Worm (Caenorhabditis elegans) whole organism, L4 larva: Measurements from ENCODE around the gene F28B12.1.

Experiments used
- D1046.2 ChIP-seq: fragments of 200-800 bp; sonication (Bioruptor generic); IDR thresholded peaks from 2 replicates; pipeline ENCODE4 v1.3.6; 2022; ENCODE audit warnings: missing genetic modification characterization, missing compliant biosample characterization
- F10B5.3 ChIP-seq: sonication (generic microtip); optimal IDR thresholded peaks from 2 replicates; lab custom pipeline; 2016; ENCODE audit warnings: mild to moderate bottlenecking, missing genetic modification characterization, missing compliant biosample characterization
- F37D6.2 ChIP-seq: sonication (generic microtip); optimal IDR thresholded peaks from 2 replicates; lab custom pipeline; 2016; ENCODE audit warnings: mild to moderate bottlenecking, missing genetic modification characterization, missing compliant biosample characterization
- R02D3.7 ChIP-seq: fragments of 150-350 bp; sonication (generic microtip); optimal IDR thresholded peaks from 3 replicates; lab custom pipeline; 2014; ENCODE audit warnings: missing biosample characterization, missing genetic modification characterization
- T26A8.4 ChIP-seq: fragments of 200-800 bp; sonication (Bioruptor generic); IDR thresholded peaks from 2 replicates; pipeline ENCODE4 v1.3.6; 2022; ENCODE audit warnings: missing genetic modification characterization, missing compliant biosample characterization
- aha-1 ChIP-seq: fragments of 150-350 bp; peaks from one replicate; lab custom pipeline; 2014; ENCODE audit warnings: missing biosample characterization, missing genetic modification characterization
- arid-1 ChIP-seq: fragments of 200-800 bp; sonication (Bioruptor generic); conservative IDR thresholded peaks from 2 replicates; pipeline ENCODE4 v1.3.6; 2022; ENCODE audit warnings: missing genetic modification reagents, missing genetic modification characterization, missing compliant biosample characterization
- ceh-28 ChIP-seq: fragments of 150-350 bp; optimal IDR thresholded peaks from 2 replicates; lab custom pipeline; 2014; ENCODE audit warnings: missing biosample characterization, missing genetic modification reagents, missing genetic modification characterization
- ceh-32 ChIP-seq: sonication (generic microtip); optimal IDR thresholded peaks from 2 replicates; lab custom pipeline; 2016; ENCODE audit warnings: mild to moderate bottlenecking, missing genetic modification characterization, missing compliant biosample characterization; ENCODE audit not compliant: poor library complexity
- ceh-62 ChIP-seq: sonication (generic microtip); optimal IDR thresholded peaks from 2 replicates; lab custom pipeline; 2017; ENCODE audit warnings: missing biosample characterization, missing genetic modification characterization
- ceh-82 ChIP-seq: sonication (generic microtip); optimal IDR thresholded peaks from 2 replicates; lab custom pipeline; 2017; ENCODE audit warnings: missing biosample characterization, missing genetic modification characterization
- cey-2 ChIP-seq: sonication (generic microtip); optimal IDR thresholded peaks from 3 replicates; lab custom pipeline; 2017; ENCODE audit warnings: missing genetic modification characterization, mild to moderate bottlenecking, missing compliant biosample characterization, antibody characterized with exemption, borderline replicate concordance; ENCODE audit not compliant: insufficient read depth
- dmd-6 ChIP-seq: fragments of 200-800 bp; sonication (Bioruptor generic); IDR thresholded peaks from 2 replicates; pipeline ENCODE4 v1.3.6; 2022; ENCODE audit warnings: missing genetic modification reagents, missing genetic modification characterization, missing compliant biosample characterization
- dmd-8 ChIP-seq: fragments of 200-800 bp; sonication (Bioruptor generic); IDR thresholded peaks from 2 replicates; pipeline ENCODE4 v1.3.6; 2022; ENCODE audit warnings: missing genetic modification characterization, missing compliant biosample characterization
- fkh-10 ChIP-seq: fragments of 150-350 bp; optimal IDR thresholded peaks from 2 replicates; lab custom pipeline; 2014; ENCODE audit warnings: missing biosample characterization, missing genetic modification reagents, missing genetic modification characterization
- hif-1 ChIP-seq, 2 experiments: sonication (generic microtip); optimal IDR thresholded peaks; 2 replicates each; lab custom pipeline; 2016 to 2017; ENCODE audit warnings: missing compliant biosample characterization in 2 of 2, missing genetic modification characterization in 2 of 2, missing genetic modification reagents in 2 of 2, missing genotype in 2 of 2, mild to moderate bottlenecking in 1 of 2
- jun-1 ChIP-seq: fragments of 150-350 bp; optimal IDR thresholded peaks from 2 replicates; lab custom pipeline; 2014; ENCODE audit warnings: missing biosample characterization, missing genetic modification reagents, missing genetic modification characterization
- lin-1 ChIP-seq: fragments of 200-800 bp; sonication (Bioruptor generic); IDR thresholded peaks from 2 replicates; pipeline ENCODE4 v1.3.6; 2022; ENCODE audit warnings: missing genetic modification reagents, missing genetic modification characterization, missing compliant biosample characterization
- lin-39 ChIP-seq: fragments of 150-350 bp; optimal IDR thresholded peaks from 2 replicates; lab custom pipeline; 2014; ENCODE audit warnings: missing biosample characterization, missing genetic modification reagents, missing genetic modification characterization
- lir-3 ChIP-seq: sonication (generic microtip); optimal IDR thresholded peaks from 2 replicates; lab custom pipeline; 2016; ENCODE audit warnings: mild to moderate bottlenecking, missing genetic modification characterization, missing compliant biosample characterization
- mdl-1 ChIP-seq, 2 experiments: fragments of 150-350 bp in 1 of 2; sonication (generic microtip) in 1 of 2; optimal IDR thresholded peaks; 2 replicates each; lab custom pipeline; 2014 to 2017; ENCODE audit warnings: missing biosample characterization in 2 of 2, missing genetic modification characterization in 2 of 2
- mxl-3 ChIP-seq: fragments of 200-800 bp; sonication (Bioruptor generic); optimal IDR thresholded peaks from 2 replicates; lab custom pipeline; 2018; ENCODE audit warnings: mild to moderate bottlenecking, missing genetic modification characterization, missing compliant biosample characterization
- nhr-111 ChIP-seq: fragments of 200-800 bp; sonication (Bioruptor generic); optimal IDR thresholded peaks from 2 replicates; lab custom pipeline; 2018; ENCODE audit warnings: mild to moderate bottlenecking, missing genetic modification characterization, missing compliant biosample characterization
- nhr-28 ChIP-seq: fragments of 150-350 bp; optimal IDR thresholded peaks from 2 replicates; lab custom pipeline; 2014; ENCODE audit warnings: missing biosample characterization, missing genetic modification characterization
- nhr-41 ChIP-seq: fragments of 200-800 bp; sonication (Bioruptor generic); IDR thresholded peaks from 2 replicates; pipeline ENCODE4 v1.3.6; 2022; ENCODE audit warnings: missing genetic modification reagents, missing genetic modification characterization, missing compliant biosample characterization
- nhr-76 ChIP-seq: fragments of 150-350 bp; optimal IDR thresholded peaks from 2 replicates; lab custom pipeline; 2014; ENCODE audit warnings: missing biosample characterization, missing genetic modification characterization
- pha-4 ChIP-seq, 2 experiments: fragments of 150-350 bp in 1 of 2; fragments of 200-800 bp in 1 of 2; sonication (Bioruptor generic) in 1 of 2; IDR thresholded peaks in 1 of 2; optimal IDR thresholded peaks in 1 of 2; 2 replicates each; pipeline versions ENCODE4 v1.3.6 to Lab custom; 2014 to 2022; ENCODE audit warnings: missing genetic modification characterization in 2 of 2, missing genetic modification reagents in 2 of 2, missing biosample characterization in 1 of 2, missing compliant biosample characterization in 1 of 2
- php-3 ChIP-seq: fragments of 200-800 bp; sonication (Bioruptor generic); IDR thresholded peaks from 2 replicates; pipeline ENCODE4 v1.3.6; 2022; ENCODE audit warnings: missing genetic modification reagents, missing genetic modification characterization, missing compliant biosample characterization
- snpc-1.2 ChIP-seq: fragments of 200-800 bp; sonication (Bioruptor generic); IDR thresholded peaks from 2 replicates; pipeline ENCODE4 v1.3.6; 2022; ENCODE audit warnings: missing genetic modification reagents, missing genetic modification characterization, missing compliant biosample characterization
- snpc-4 ChIP-seq: fragments of 150-350 bp; optimal IDR thresholded peaks from 2 replicates; lab custom pipeline; 2014; ENCODE audit warnings: missing biosample characterization, missing genetic modification characterization
- spr-1 ChIP-seq: sonication (generic microtip); optimal IDR thresholded peaks from 2 replicates; lab custom pipeline; 2016; ENCODE audit warnings: mild to moderate bottlenecking, missing genetic modification characterization, missing compliant biosample characterization
- tag-97 ChIP-seq: fragments of 200-800 bp; sonication (Bioruptor generic); IDR thresholded peaks from 2 replicates; pipeline ENCODE4 v1.3.6; 2022; ENCODE audit warnings: missing genetic modification characterization, missing compliant biosample characterization
- tra-1 ChIP-seq: fragments of 200-800 bp; sonication (Bioruptor generic); IDR thresholded peaks from 2 replicates; pipeline ENCODE4 v1.3.6; 2022; ENCODE audit warnings: missing genetic modification reagents, missing genetic modification characterization, missing compliant biosample characterization
- unc-130 ChIP-seq: sonication (generic microtip); optimal IDR thresholded peaks from 2 replicates; lab custom pipeline; 2016; ENCODE audit warnings: missing genetic modification reagents, missing genetic modification characterization, missing compliant biosample characterization
- unc-62 ChIP-seq, 3 experiments: fragments of 150-350 bp in 1 of 3; sonication (generic microtip); optimal IDR thresholded peaks in 2 of 3; peaks in 1 of 3; 1 replicate in 1 of 3; 2 replicates in 2 of 3; lab custom pipeline; 2014 to 2017; ENCODE audit warnings: missing biosample characterization in 3 of 3, missing genetic modification characterization in 3 of 3, missing genetic modification reagents in 3 of 3, missing genotype in 1 of 3
- vab-7 ChIP-seq: fragments of 200-800 bp; sonication (Bioruptor generic); IDR thresholded peaks from 2 replicates; pipeline ENCODE4 v1.3.6; 2022; ENCODE audit warnings: missing genetic modification reagents, missing genetic modification characterization, missing compliant biosample characterization
- ztf-11 ChIP-seq: fragments of 150-350 bp; optimal IDR thresholded peaks from 2 replicates; lab custom pipeline; 2014; ENCODE audit warnings: missing biosample characterization, missing genetic modification characterization
- ztf-7 ChIP-seq: fragments of 150-350 bp; optimal IDR thresholded peaks from 2 replicates; lab custom pipeline; 2014; ENCODE audit warnings: missing biosample characterization, missing genetic modification characterization

Gene F28B12.1

ce11 chrII:5901407-5902026 lies 41.2 kb upstream of the F28B12.1 start (continued):
- TF ChIP-seq D1046.2 (GFP tag; lab: Robert Waterston, UW) (0 out of 2 replicates have a peak, but pooled peaks have one; percentile 46), php-3 (no peak), ceh-28 (tag; lab: Kevin White, UChicago) (no peak), F37D6.2 (tag; lab: Kevin White, UChicago) (peak; percentile 71), vab-7 (GFP tag; lab: Robert Waterston, UW) (no peak), nhr-41 (no peak), dmd-6 (GFP tag; lab: Robert Waterston, UW) (no peak), fkh-10 (GFP tag; lab: Kevin White, UChicago) (no peak), unc-62 (GFP tag; optimal IDR thresholded peaks at IDR 0.05 in 1 of 2; lab: Kevin White, UChicago) (peak in 1 of 2 experiments; percentile 93), unc-62 (tag; optimal IDR thresholded peaks at IDR 0.05; lab: Kevin White, UChicago) (no peak), pha-4 (GFP tag; IDR thresholded peaks at IDR 0.05; lab: Robert Waterston, UW) (peak; percentile 61), pha-4 (tag; optimal IDR thresholded peaks at IDR 0.05; lab: Kevin White, UChicago) (no peak), hif-1 (tag; optimal IDR thresholded peaks at IDR 0.05; lab: Kevin White, UChicago) (peak in 1 of 2 experiments; percentile 65), unc-130 (GFP tag; lab: Kevin White, UChicago) (no peak), T26A8.4 (GFP tag; lab: Robert Waterston, UW) (peak; percentile 56; the same call in 1 of the 2 replicates), snpc-4 (tag; lab: Kevin White, UChicago) (no peak), mxl-3 (GFP tag; lab: Kevin White, UChicago) (peak; percentile 47), arid-1 (GFP tag; lab: Robert Waterston, UW) (0 out of 2 replicates have a peak, but pooled peaks have one; percentile 43), ceh-82 (no peak)

ce11 chrII:5902139-5902538 lies 40.6 kb upstream of the F28B12.1 start:
- TF ChIP-seq aha-1 (tag; lab: Kevin White, UChicago) (peak; percentile 96), arid-1 (GFP tag; lab: Robert Waterston, UW) (no peak), mdl-1 (tag; optimal IDR thresholded peaks at IDR 0.05; lab: Kevin White, UChicago) (no peak), spr-1 (tag; lab: Kevin White, UChicago) (no peak), php-3 (no peak), hif-1 (tag; optimal IDR thresholded peaks at IDR 0.05; lab: Kevin White, UChicago) (no peak), unc-62 (GFP tag; optimal IDR thresholded peaks at IDR 0.05 in 1 of 2; lab: Kevin White, UChicago) (no peak), unc-62 (tag; optimal IDR thresholded peaks at IDR 0.05; lab: Kevin White, UChicago) (no peak), snpc-1.2 (GFP tag; lab: Robert Waterston, UW) (no peak)

- TF ChIP-seq aha-1 (tag; lab: Kevin White, UChicago), result peak; percentile 64
- no peak for TF ChIP-seq unc-62 (GFP tag; optimal IDR thresholded peaks at IDR 0.05 in 1 of 2; lab: Kevin White, UChicago)
- no peak for TF ChIP-seq unc-62 (tag; optimal IDR thresholded peaks at IDR 0.05; lab: Kevin White, UChicago)
- no peak for TF ChIP-seq tag-97
Measured at ce11 chrII:5904252-5904651, 38.5 kb upstream of the F28B12.1 start, which contains the start of gene tsp-18. tsp-18 (plus strand) TSS chrII:5904552.

DNA sequence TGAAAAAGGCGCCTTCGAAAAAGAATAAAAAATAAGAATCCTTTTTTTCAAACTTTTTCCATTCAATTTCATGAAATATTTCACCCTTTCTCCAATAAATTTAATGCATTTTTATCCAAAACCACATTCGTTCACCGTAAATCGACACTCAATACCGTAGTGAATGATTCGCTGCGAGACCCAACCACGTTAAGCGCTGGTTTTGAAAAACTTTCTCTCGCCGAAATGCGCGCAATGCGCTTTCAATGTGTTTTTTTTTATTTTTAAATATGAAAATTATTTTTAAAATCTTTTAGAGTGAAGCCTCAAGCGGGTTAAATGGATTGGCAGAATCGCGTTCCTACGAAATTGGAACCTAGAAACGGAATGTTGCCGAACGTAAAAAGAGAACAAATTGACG lies 36.5 kb upstream of the F28B12.1 start, which contains the start of gene F59G1.8:
Gene F59G1.8, plus strand, starts transcription at position 293 of the 400 bp plus-strand sequence.
- no peak for TF ChIP-seq nhr-28 (tag; lab: Kevin White, UChicago)
- TF ChIP-seq R02D3.7, result peak; percentile 49

- TF ChIP-seq D1046.2 (GFP tag; lab: Robert Waterston, UW) (no peak), mdl-1 (tag; optimal IDR thresholded peaks at IDR 0.05; lab: Kevin White, UChicago) (no peak), aha-1 (tag; lab: Kevin White, UChicago) (no peak), vab-7 (GFP tag; lab: Robert Waterston, UW) (no peak), ceh-28 (tag; lab: Kevin White, UChicago) (no peak), dmd-6 (GFP tag; lab: Robert Waterston, UW) (peak; percentile 13; the same call in 1 of the 2 replicates), ztf-7 (tag; lab: Kevin White, UChicago) (no peak), F10B5.3 (tag; lab: Kevin White, UChicago) (no peak), lin-1 (GFP tag; lab: Robert Waterston, UW) (no peak), dmd-8 (GFP tag; lab: Robert Waterston, UW) (no peak), T26A8.4 (GFP tag; lab: Robert Waterston, UW) (no peak), lin-39 (no peak), ceh-32 (tag; lab: Kevin White, UChicago) (no peak), nhr-28 (tag; lab: Kevin White, UChicago) (peak; percentile 76), snpc-1.2 (GFP tag; lab: Robert Waterston, UW) (no peak), nhr-76 (tag; lab: Kevin White, UChicago) (no peak), ceh-62 (tag; lab: Kevin White, UChicago) (no peak), nhr-111 (no peak), cey-2 (tag; lab: Kevin White, UChicago) (no peak), jun-1 (no peak), pha-4 (GFP tag; IDR thresholded peaks at IDR 0.05; lab: Robert Waterston, UW) (no peak), pha-4 (tag; optimal IDR thresholded peaks at IDR 0.05; lab: Kevin White, UChicago) (peak; percentile 22), lir-3 (tag; lab: Kevin White, UChicago) (no peak), ztf-11 (no peak), ceh-82 (no peak), tra-1 (GFP tag; lab: Robert Waterston, UW) (no peak)
Measured at ce11 chrII:5907482-5907881, 35.2 kb upstream of the F28B12.1 start, which contains the start of gene vps-35. vps-35 (plus strand) TSS chrII:5907816.
